Worm (Caenorhabditis elegans) whole organism, L1 larva: Measurements from ENCODE around the gene acl-1.

Experiments used
- C04F5.9 ChIP-seq: sonication (generic microtip); optimal IDR thresholded peaks from 2 replicates; lab custom pipeline; 2016; ENCODE audit warnings: missing genetic modification characterization, missing compliant biosample characterization
- C16A3.4 ChIP-seq: fragments of 150-350 bp; optimal IDR thresholded peaks from 2 replicates; lab custom pipeline; 2014; ENCODE audit warnings: missing biosample characterization, missing genetic modification characterization
- C34B4.2 ChIP-seq: sonication (generic microtip); optimal IDR thresholded peaks from 2 replicates; lab custom pipeline; 2017; ENCODE audit warnings: mild to moderate bottlenecking, missing genetic modification characterization, missing compliant biosample characterization
- Y116A8C.19 ChIP-seq: sonication (generic microtip); optimal IDR thresholded peaks from 2 replicates; lab custom pipeline; 2016; ENCODE audit warnings: missing compliant biosample characterization, missing genetic modification characterization, borderline replicate concordance
- aha-1 ChIP-seq: fragments of 150-350 bp; optimal IDR thresholded peaks from 2 replicates; lab custom pipeline; 2014; ENCODE audit warnings: missing biosample characterization, missing genetic modification characterization
- alr-1 ChIP-seq: fragments of 200-800 bp; sonication (Bioruptor generic); optimal IDR thresholded peaks from 2 replicates; lab custom pipeline; 2018; ENCODE audit warnings: borderline replicate concordance, mild to moderate bottlenecking, missing genetic modification characterization, missing compliant biosample characterization
- aly-2 ChIP-seq: fragments of 150-350 bp; optimal IDR thresholded peaks from 2 replicates; lab custom pipeline; 2014; ENCODE audit warnings: missing biosample characterization, missing genetic modification characterization
- ama-1 ChIP-seq: fragments of 150-350 bp; optimal IDR thresholded peaks from 2 replicates; lab custom pipeline; 2014
- ceh-63 ChIP-seq: fragments of 200-800 bp; sonication (Bioruptor generic); optimal IDR thresholded peaks from 2 replicates; lab custom pipeline; 2018; ENCODE audit warnings: mild to moderate bottlenecking, missing genetic modification characterization, missing compliant biosample characterization
- dpl-1 ChIP-seq, 3 experiments: fragments of 150-350 bp in 2 of 3; sonication (generic microtip) in 1 of 3; optimal IDR thresholded peaks; 2 replicates each; lab custom pipeline; 2014 to 2017; ENCODE audit warnings: missing biosample characterization in 3 of 3, missing genetic modification characterization in 3 of 3, missing genetic modification reagents in 3 of 3
- dsc-1 ChIP-seq: sonication (generic microtip); optimal IDR thresholded peaks from 2 replicates; lab custom pipeline; 2016; ENCODE audit warnings: mild to moderate bottlenecking, missing genetic modification characterization, missing compliant biosample characterization
- efl-1 ChIP-seq, 4 experiments: fragments of 150-350 bp; optimal IDR thresholded peaks in 3 of 4; peaks in 1 of 4; 1 replicate in 1 of 4; 2 replicates in 3 of 4; lab custom pipeline; 2014; ENCODE audit warnings: missing biosample characterization in 2 of 4, missing genetic modification characterization in 2 of 4, missing genetic modification reagents in 2 of 4
- efl-3 ChIP-seq: fragments of 200-800 bp; sonication (Bioruptor generic); optimal IDR thresholded peaks from 2 replicates; lab custom pipeline; 2018; ENCODE audit warnings: mild to moderate bottlenecking, missing genetic modification characterization, missing compliant biosample characterization
- egl-27 ChIP-seq, 2 experiments: fragments of 150-350 bp in 1 of 2; sonication (generic microtip); optimal IDR thresholded peaks; 3 replicates each; lab custom pipeline; 2017 to 2018; ENCODE audit warnings: missing biosample characterization in 2 of 2, missing genetic modification characterization in 2 of 2, missing genetic modification reagents in 2 of 2
- ets-5 ChIP-seq: fragments of 200-800 bp; sonication (Bioruptor generic); IDR thresholded peaks from 2 replicates; pipeline ENCODE4 v1.3.6; 2022; ENCODE audit warnings: missing genetic modification characterization, missing compliant biosample characterization
- fkh-4 ChIP-seq: sonication (generic microtip); optimal IDR thresholded peaks from 2 replicates; lab custom pipeline; 2016; ENCODE audit warnings: missing compliant biosample characterization, missing genetic modification characterization, borderline replicate concordance
- fkh-8 ChIP-seq: sonication (generic microtip); optimal IDR thresholded peaks from 2 replicates; lab custom pipeline; 2016; ENCODE audit warnings: mild to moderate bottlenecking, missing genetic modification characterization, missing compliant biosample characterization
- hlh-17 ChIP-seq: fragments of 200-800 bp; sonication (Bioruptor generic); optimal IDR thresholded peaks from 2 replicates; lab custom pipeline; 2018; ENCODE audit warnings: missing genetic modification characterization, mild to moderate bottlenecking, missing compliant biosample characterization, moderate library complexity, borderline replicate concordance
- hpl-2 ChIP-seq: fragments of 150-350 bp; optimal IDR thresholded peaks from 2 replicates; lab custom pipeline; 2014; ENCODE audit warnings: missing biosample characterization, missing genetic modification reagents, missing genetic modification characterization
- jun-1 ChIP-seq: fragments of 150-350 bp; optimal IDR thresholded peaks from 2 replicates; lab custom pipeline; 2014; ENCODE audit warnings: missing biosample characterization, missing genetic modification reagents, missing genetic modification characterization
- lin-13 ChIP-seq: fragments of 150-350 bp; optimal IDR thresholded peaks from 2 replicates; lab custom pipeline; 2014; ENCODE audit warnings: missing biosample characterization, missing genetic modification reagents, missing genetic modification characterization
- lin-14 ChIP-seq: fragments of 200-800 bp; sonication (Bioruptor generic); optimal IDR thresholded peaks from 2 replicates; lab custom pipeline; 2018; ENCODE audit warnings: mild to moderate bottlenecking, missing genetic modification characterization, moderate library complexity, missing compliant biosample characterization
- lin-15B ChIP-seq: fragments of 150-350 bp; sonication (generic microtip); optimal IDR thresholded peaks from 3 replicates; lab custom pipeline; 2014; ENCODE audit warnings: missing biosample characterization, missing genetic modification characterization
- lin-35 ChIP-seq, 2 experiments: fragments of 150-350 bp; optimal IDR thresholded peaks; 2 replicates each; lab custom pipeline; 2014; ENCODE audit warnings: missing biosample characterization in 2 of 2, missing genetic modification characterization in 2 of 2, missing genetic modification reagents in 2 of 2
- lir-3 ChIP-seq: sonication (generic microtip); optimal IDR thresholded peaks from 2 replicates; lab custom pipeline; 2016; ENCODE audit warnings: mild to moderate bottlenecking, missing genetic modification characterization, moderate library complexity, missing compliant biosample characterization; ENCODE audit not compliant: poor library complexity
- lsy-2 ChIP-seq, 2 experiments: fragments of 150-350 bp; optimal IDR thresholded peaks; 2 replicates each; lab custom pipeline; 2014; ENCODE audit warnings: missing biosample characterization in 2 of 2, missing genetic modification characterization in 2 of 2
- mdl-1 ChIP-seq, 2 experiments: fragments of 150-350 bp; optimal IDR thresholded peaks; 2 replicates each; lab custom pipeline; 2014 to 2017; ENCODE audit warnings: missing biosample characterization in 2 of 2, missing genetic modification characterization in 2 of 2, inconsistent platforms in 1 of 2
- mef-2 ChIP-seq: fragments of 150-350 bp; optimal IDR thresholded peaks from 2 replicates; lab custom pipeline; 2014; ENCODE audit warnings: missing biosample characterization, missing genetic modification characterization
- mep-1 ChIP-seq: fragments of 150-350 bp; optimal IDR thresholded peaks from 2 replicates; lab custom pipeline; 2014; ENCODE audit warnings: missing biosample characterization, missing genetic modification characterization
- nhr-11 ChIP-seq: fragments of 150-350 bp; optimal IDR thresholded peaks from 2 replicates; lab custom pipeline; 2014; ENCODE audit warnings: missing biosample characterization, missing genetic modification characterization
- nhr-12 ChIP-seq: sonication (generic microtip); optimal IDR thresholded peaks from 2 replicates; lab custom pipeline; 2017; ENCODE audit warnings: missing biosample characterization, missing genetic modification characterization
- nhr-19 ChIP-seq: fragments of 200-800 bp; sonication (Bioruptor generic); conservative IDR thresholded peaks from 2 replicates; pipeline ENCODE4 v1.3.6; 2022; ENCODE audit warnings: missing genetic modification characterization, missing compliant biosample characterization
- nhr-237 ChIP-seq: fragments of 150-350 bp; optimal IDR thresholded peaks from 2 replicates; lab custom pipeline; 2014; ENCODE audit warnings: missing biosample characterization, missing genetic modification characterization
- nhr-28 ChIP-seq: fragments of 150-350 bp; optimal IDR thresholded peaks from 2 replicates; lab custom pipeline; 2014; ENCODE audit warnings: missing biosample characterization, missing genetic modification characterization
- nhr-47 ChIP-seq: sonication (generic microtip); optimal IDR thresholded peaks from 2 replicates; lab custom pipeline; 2016; ENCODE audit warnings: mild to moderate bottlenecking, missing genetic modification characterization, moderate library complexity, missing compliant biosample characterization
- nhr-71 ChIP-seq: sonication (generic microtip); optimal IDR thresholded peaks from 2 replicates; lab custom pipeline; 2016; ENCODE audit warnings: mild to moderate bottlenecking, missing genetic modification characterization, moderate library complexity, missing compliant biosample characterization
- nhr-84 ChIP-seq: sonication (generic microtip); optimal IDR thresholded peaks from 2 replicates; lab custom pipeline; 2017; ENCODE audit warnings: missing biosample characterization, missing genetic modification characterization
- nhr-90 ChIP-seq: sonication (generic microtip); optimal IDR thresholded peaks from 2 replicates; lab custom pipeline; 2016; ENCODE audit warnings: mild to moderate bottlenecking, missing genetic modification characterization, missing compliant biosample characterization; ENCODE audit not compliant: poor library complexity
- pax-3 ChIP-seq: fragments of 200-800 bp; sonication (Bioruptor generic); optimal IDR thresholded peaks from 2 replicates; lab custom pipeline; 2018; ENCODE audit warnings: mild to moderate bottlenecking, missing genetic modification characterization, moderate library complexity, missing compliant biosample characterization
- pqm-1 ChIP-seq: sonication (generic microtip); optimal IDR thresholded peaks from 3 replicates; lab custom pipeline; 2017; ENCODE audit warnings: missing biosample characterization, missing genetic modification characterization
- rnt-1 ChIP-seq: sonication (generic microtip); optimal IDR thresholded peaks from 2 replicates; lab custom pipeline; 2016; ENCODE audit warnings: mild to moderate bottlenecking, missing genetic modification characterization, moderate library complexity, missing compliant biosample characterization
- skn-1 ChIP-seq: fragments of 150-350 bp; optimal IDR thresholded peaks from 2 replicates; lab custom pipeline; 2014; ENCODE audit warnings: missing biosample characterization, missing genetic modification characterization
- snpc-4 ChIP-seq: fragments of 150-350 bp; optimal IDR thresholded peaks from 2 replicates; lab custom pipeline; 2014; ENCODE audit warnings: missing biosample characterization, missing genetic modification characterization
- snu-23 ChIP-seq: sonication (generic microtip); optimal IDR thresholded peaks from 2 replicates; lab custom pipeline; 2016; ENCODE audit warnings: missing genetic modification characterization, missing compliant biosample characterization
- sptf-1 ChIP-seq: fragments of 150-350 bp; optimal IDR thresholded peaks from 2 replicates; lab custom pipeline; 2014; ENCODE audit warnings: missing biosample characterization, missing genetic modification characterization
- sup-37 ChIP-seq: fragments of 200-800 bp; sonication (Bioruptor generic); optimal IDR thresholded peaks from 2 replicates; lab custom pipeline; 2018; ENCODE audit warnings: mild to moderate bottlenecking, missing genetic modification characterization, missing compliant biosample characterization
- tlp-1 ChIP-seq: fragments of 150-350 bp; optimal IDR thresholded peaks from 2 replicates; lab custom pipeline; 2014; ENCODE audit warnings: missing biosample characterization, missing genetic modification characterization
- unc-30 ChIP-seq: sonication (generic microtip); optimal IDR thresholded peaks from 2 replicates; lab custom pipeline; 2017; ENCODE audit warnings: missing biosample characterization, missing genetic modification characterization
- unc-86 ChIP-seq: sonication (generic microtip); optimal IDR thresholded peaks from 2 replicates; lab custom pipeline; 2016; ENCODE audit warnings: missing genetic modification characterization, missing compliant biosample characterization
- vab-15 ChIP-seq: sonication (generic microtip); optimal IDR thresholded peaks from 2 replicates; lab custom pipeline; 2017; ENCODE audit warnings: missing genotype, mild to moderate bottlenecking, missing genetic modification characterization, missing compliant biosample characterization
- zip-4 ChIP-seq: fragments of 200-800 bp; sonication (Bioruptor generic); optimal IDR thresholded peaks from 2 replicates; lab custom pipeline; 2018; ENCODE audit warnings: mild to moderate bottlenecking, missing genetic modification characterization, moderate library complexity, missing compliant biosample characterization

acl-1 gene

ce11 chrX:15865868-15866555 lies 16.3 kb downstream of the acl-1 start, which contains the start of the genes csb-1 and F53H4.4:
Gene csb-1 (minus strand): TSS chrX:15865918.
Gene F53H4.4 (plus strand): TSS chrX:15866387.
- TF ChIP-seq nhr-11 (tag; lab: Kevin White, UChicago) = no peak
- TF ChIP-seq dsc-1 = peak; percentile 54
- TF ChIP-seq mdl-1 (tag; optimal IDR thresholded peaks at IDR 0.05; lab: Kevin White, UChicago) = peak; percentile 26 to 97
- TF ChIP-seq ama-1 (lab: Kevin White, UChicago) = no peak
- TF ChIP-seq alr-1 = no peak
- no peak for TF ChIP-seq pax-3
- TF ChIP-seq C16A3.4 (tag; lab: Kevin White, UChicago) = peak; percentile 84
- TF ChIP-seq nhr-28 (tag; lab: Kevin White, UChicago) = no peak
- TF ChIP-seq nhr-84 (tag; lab: Kevin White, UChicago) = no peak
- peak; percentile 71 for TF ChIP-seq nhr-19 (GFP tag; lab: Robert Waterston, UW)
- no peak for TF ChIP-seq sptf-1 (tag; lab: Kevin White, UChicago)
- no peak for TF ChIP-seq ceh-63
- peak; percentile 56 to 66 for TF ChIP-seq efl-1 (optimal IDR thresholded peaks at IDR 0.05; lab: Kevin White, UChicago)
- peak in 1 of 2 experiments; percentile 49 for TF ChIP-seq efl-1 (GFP tag; optimal IDR thresholded peaks at IDR 0.05 in 1 of 2; lab: Kevin White, UChicago)
- TF ChIP-seq lin-13 (GFP tag; lab: Kevin White, UChicago) = peak; percentile 56
- TF ChIP-seq pqm-1 (tag; lab: Kevin White, UChicago) = no peak
- no peak for TF ChIP-seq aly-2 (tag; lab: Kevin White, UChicago)
- no peak for TF ChIP-seq hpl-2 (GFP tag; lab: Kevin White, UChicago)
- peak; percentile 79 for TF ChIP-seq lin-15B (tag; lab: Kevin White, UChicago)
- TF ChIP-seq tlp-1 (tag; lab: Kevin White, UChicago) = no peak
- peak; percentile 78 for TF ChIP-seq fkh-8 (tag; lab: Kevin White, UChicago)
- TF ChIP-seq mef-2 (tag; lab: Kevin White, UChicago) = no peak
- no peak for TF ChIP-seq C34B4.2
- TF ChIP-seq nhr-90 = peak; percentile 77
- TF ChIP-seq Y116A8C.19 = no peak
- no peak for TF ChIP-seq ets-5 (GFP tag; lab: Robert Waterston, UW)
- TF ChIP-seq C04F5.9 (tag; lab: Kevin White, UChicago) = no peak
- no peak for TF ChIP-seq nhr-237 (tag; lab: Kevin White, UChicago)
- TF ChIP-seq zip-4 (GFP tag; lab: Kevin White, UChicago) = no peak
- peak; percentile 58 for TF ChIP-seq skn-1
- peak; percentile 52 to 73 (median 59) for TF ChIP-seq dpl-1 (GFP tag; optimal IDR thresholded peaks at IDR 0.05; lab: Kevin White, UChicago)
- no peak for TF ChIP-seq jun-1 (tag; lab: Kevin White, UChicago)
- TF ChIP-seq unc-30 (tag; lab: Kevin White, UChicago) = no peak
- peak; percentile 86 for TF ChIP-seq nhr-71 (tag; lab: Kevin White, UChicago)
- peak; percentile 36 for TF ChIP-seq unc-86 (tag; lab: Kevin White, UChicago)
- peak; percentile 77 to 87 for TF ChIP-seq lsy-2 (tag; optimal IDR thresholded peaks at IDR 0.05; lab: Kevin White, UChicago)
- TF ChIP-seq nhr-47 (tag; lab: Kevin White, UChicago) = peak; percentile 79
- TF ChIP-seq lir-3 (tag; lab: Kevin White, UChicago) = peak; percentile 80
- no peak for TF ChIP-seq nhr-12
- TF ChIP-seq lin-35 (GFP tag; optimal IDR thresholded peaks at IDR 0.05; lab: Kevin White, UChicago) = peak; percentile 66 to 76
- TF ChIP-seq rnt-1 (tag; lab: Kevin White, UChicago) = peak; percentile 88
- TF ChIP-seq vab-15 (tag; lab: Kevin White, UChicago) = no peak
- no peak for TF ChIP-seq aha-1 (tag; lab: Kevin White, UChicago)
- TF ChIP-seq sup-37 (GFP tag; lab: Kevin White, UChicago) = no peak
- TF ChIP-seq lin-14 = peak; percentile 90
- peak; percentile 78 for TF ChIP-seq snu-23 (GFP tag; lab: Kevin White, UChicago)
- TF ChIP-seq hlh-17 (GFP tag; lab: Kevin White, UChicago) = no peak
- no peak for TF ChIP-seq egl-27 (tag; optimal IDR thresholded peaks at IDR 0.05; lab: Kevin White, UChicago)
- peak; percentile 84 for TF ChIP-seq mep-1
- peak; percentile 47 for TF ChIP-seq snpc-4
- TF ChIP-seq fkh-4 = peak; percentile 15
- TF ChIP-seq efl-3 (GFP tag; lab: Kevin White, UChicago) = no peak
